Worm (Caenorhabditis elegans) whole organism, L2 larva: Measurements from ENCODE around the gene F57H12.5.

Experiments
- C34F6.9 ChIP-seq: fragments of 150-350 bp; optimal IDR thresholded peaks from 2 replicates; lab custom pipeline; 2014; ENCODE audit warnings: missing biosample characterization, missing genetic modification characterization
- R02D3.7 ChIP-seq: fragments of 150-350 bp; optimal IDR thresholded peaks from 2 replicates; lab custom pipeline; 2014; ENCODE audit warnings: missing biosample characterization, missing genetic modification characterization
- alr-1 ChIP-seq: fragments of 150-350 bp; optimal IDR thresholded peaks from 2 replicates; lab custom pipeline; 2014; ENCODE audit warnings: missing biosample characterization, missing genetic modification characterization
- aly-2 ChIP-seq: fragments of 150-350 bp; optimal IDR thresholded peaks from 2 replicates; lab custom pipeline; 2014; ENCODE audit warnings: missing biosample characterization, missing genetic modification characterization
- blmp-1 ChIP-seq: sonication (generic microtip); optimal IDR thresholded peaks from 2 replicates; lab custom pipeline; 2017; ENCODE audit warnings: missing genetic modification characterization, mild to moderate bottlenecking, missing compliant biosample characterization, antibody characterized with exemption, moderate library complexity; ENCODE audit not compliant: insufficient read depth
- ceh-16 ChIP-seq: fragments of 150-350 bp; optimal IDR thresholded peaks from 2 replicates; lab custom pipeline; 2014; ENCODE audit warnings: missing biosample characterization, missing genetic modification characterization
- ceh-82 ChIP-seq: fragments of 150-350 bp; optimal IDR thresholded peaks from 2 replicates; lab custom pipeline; 2014; ENCODE audit warnings: missing biosample characterization, missing genetic modification characterization
- crh-2 ChIP-seq: sonication (generic microtip); optimal IDR thresholded peaks from 2 replicates; lab custom pipeline; 2017; ENCODE audit warnings: missing biosample characterization, missing genetic modification characterization
- dmd-4 ChIP-seq: sonication (generic microtip); optimal IDR thresholded peaks from 2 replicates; lab custom pipeline; 2017; ENCODE audit warnings: missing biosample characterization, missing genetic modification characterization
- egl-27 ChIP-seq: sonication (generic microtip); optimal IDR thresholded peaks from 3 replicates; lab custom pipeline; 2017; ENCODE audit warnings: missing biosample characterization, missing genetic modification reagents, missing genetic modification characterization
- elt-1 ChIP-seq: fragments of 150-350 bp; optimal IDR thresholded peaks from 2 replicates; lab custom pipeline; 2014; ENCODE audit warnings: missing biosample characterization, missing genetic modification characterization
- elt-3 ChIP-seq: sonication (generic microtip); optimal IDR thresholded peaks from 2 replicates; lab custom pipeline; 2017; ENCODE audit warnings: missing biosample characterization, missing genetic modification characterization
- fos-1 ChIP-seq: fragments of 150-350 bp; optimal IDR thresholded peaks from 2 replicates; lab custom pipeline; 2014; ENCODE audit warnings: missing biosample characterization, missing genetic modification characterization
- gmeb-1 ChIP-seq: fragments of 150-350 bp; optimal IDR thresholded peaks from 2 replicates; lab custom pipeline; 2014; ENCODE audit warnings: missing biosample characterization, missing genetic modification characterization
- lin-13 ChIP-seq: fragments of 150-350 bp; optimal IDR thresholded peaks from 2 replicates; lab custom pipeline; 2014; ENCODE audit warnings: missing biosample characterization, missing genetic modification reagents, missing genetic modification characterization
- lin-39 ChIP-seq: fragments of 150-350 bp; optimal IDR thresholded peaks from 2 replicates; lab custom pipeline; 2014; ENCODE audit warnings: missing biosample characterization, missing genetic modification reagents, missing genetic modification characterization
- mbf-1 ChIP-seq: sonication (generic microtip); optimal IDR thresholded peaks from 2 replicates; lab custom pipeline; 2017; ENCODE audit warnings: missing biosample characterization, missing genetic modification characterization
- nhr-10 ChIP-seq: sonication (generic microtip); optimal IDR thresholded peaks from 2 replicates; lab custom pipeline; 2017; ENCODE audit warnings: missing biosample characterization, missing genetic modification characterization
- nhr-11 ChIP-seq: fragments of 150-350 bp; optimal IDR thresholded peaks from 2 replicates; lab custom pipeline; 2014; ENCODE audit warnings: missing biosample characterization, missing genetic modification characterization
- nhr-12 ChIP-seq: fragments of 150-350 bp; optimal IDR thresholded peaks from 2 replicates; lab custom pipeline; 2014; ENCODE audit warnings: missing biosample characterization, missing genetic modification characterization
- nhr-129 ChIP-seq: fragments of 150-350 bp; optimal IDR thresholded peaks from 2 replicates; lab custom pipeline; 2014; ENCODE audit warnings: missing biosample characterization, missing genetic modification characterization
- nhr-21 ChIP-seq: fragments of 150-350 bp; optimal IDR thresholded peaks from 2 replicates; lab custom pipeline; 2014; ENCODE audit warnings: missing biosample characterization, missing genetic modification characterization
- nhr-25 ChIP-seq: fragments of 150-350 bp; sonication (generic microtip); optimal IDR thresholded peaks from 3 replicates; lab custom pipeline; 2014; ENCODE audit warnings: missing biosample characterization, missing genetic modification characterization
- nhr-77 ChIP-seq: fragments of 150-350 bp; optimal IDR thresholded peaks from 2 replicates; lab custom pipeline; 2014; ENCODE audit warnings: missing biosample characterization, missing genetic modification characterization
- peb-1 ChIP-seq: fragments of 150-350 bp; optimal IDR thresholded peaks from 2 replicates; lab custom pipeline; 2014; ENCODE audit warnings: missing biosample characterization, missing genetic modification characterization
- sem-4 ChIP-seq: fragments of 150-350 bp; optimal IDR thresholded peaks from 2 replicates; lab custom pipeline; 2014; ENCODE audit warnings: missing biosample characterization, missing genetic modification reagents, missing genetic modification characterization
- skn-1 ChIP-seq: sonication (generic microtip); optimal IDR thresholded peaks from 2 replicates; lab custom pipeline; 2017; ENCODE audit warnings: missing biosample characterization, missing genetic modification characterization
- sma-3 ChIP-seq: sonication (generic microtip); optimal IDR thresholded peaks from 2 replicates; lab custom pipeline; 2016; ENCODE audit warnings: missing genetic modification reagents, missing genetic modification characterization, missing compliant biosample characterization
- sma-9 ChIP-seq, 2 experiments: fragments of 150-350 bp in 1 of 2; sonication (generic microtip) in 1 of 2; optimal IDR thresholded peaks; 2 replicates each; lab custom pipeline; 2014 to 2016; ENCODE audit warnings: missing genetic modification characterization in 2 of 2, mild to moderate bottlenecking in 1 of 2, missing biosample characterization in 1 of 2, missing compliant biosample characterization in 1 of 2, missing genetic modification reagents in 1 of 2, moderate library complexity in 1 of 2
- unc-39 ChIP-seq: fragments of 150-350 bp; optimal IDR thresholded peaks from 2 replicates; lab custom pipeline; 2014; ENCODE audit warnings: missing biosample characterization, missing genetic modification characterization
- unc-55 ChIP-seq: fragments of 150-350 bp; sonication (generic microtip); optimal IDR thresholded peaks from 3 replicates; lab custom pipeline; 2014; ENCODE audit warnings: missing biosample characterization, missing genetic modification reagents, missing genetic modification characterization
- unc-62 ChIP-seq: fragments of 150-350 bp; optimal IDR thresholded peaks from 2 replicates; lab custom pipeline; 2014; ENCODE audit warnings: missing biosample characterization, missing genetic modification reagents, missing genetic modification characterization
- zag-1 ChIP-seq: fragments of 150-350 bp; optimal IDR thresholded peaks from 2 replicates; lab custom pipeline; 2014; ENCODE audit warnings: missing biosample characterization, missing genetic modification characterization
- ztf-11 ChIP-seq: sonication (generic microtip); optimal IDR thresholded peaks from 2 replicates; lab custom pipeline; 2017; ENCODE audit warnings: missing biosample characterization, missing genetic modification characterization
- ztf-4 ChIP-seq: fragments of 150-350 bp; optimal IDR thresholded peaks from 2 replicates; lab custom pipeline; 2014; ENCODE audit warnings: missing biosample characterization, missing genetic modification characterization

Gene F57H12.5

ce11 chrIV:8005376-8005775 is 38.3 kb downstream of the F57H12.5 start:
- TF ChIP-seq mbf-1: no peak
- TF ChIP-seq fos-1 (tag; lab: Kevin White, UChicago): peak; percentile 23
- TF ChIP-seq gmeb-1 (tag; lab: Kevin White, UChicago): no peak
- TF ChIP-seq ceh-16 (tag; lab: Kevin White, UChicago): no peak
- TF ChIP-seq crh-2 (tag; lab: Kevin White, UChicago): no peak
- TF ChIP-seq sem-4 (tag; lab: Kevin White, UChicago): no peak
- TF ChIP-seq ztf-11 (tag; lab: Kevin White, UChicago): no peak

- TF ChIP-seq blmp-1 (tag; lab: Kevin White, UChicago): no peak
Observed at ce11 chrIV:8006161-8006560, 39.1 kb downstream of the F57H12.5 start.

- TF ChIP-seq elt-3 (no peak), elt-1 (tag; lab: Kevin White, UChicago) (no peak), ceh-82 (tag; lab: Kevin White, UChicago) (no peak), nhr-12 (tag; lab: Kevin White, UChicago) (no peak), dmd-4 (tag; lab: Kevin White, UChicago) (no peak), nhr-10 (tag; lab: Kevin White, UChicago) (no peak), mbf-1 (no peak), skn-1 (no peak)
Observed at ce11 chrIV:8007549-8007948, 40.4 kb downstream of the F57H12.5 start.

- TF ChIP-seq nhr-77: no peak
- TF ChIP-seq, all 48 proteins: peak for 0
Observed at ce11 chrIV:8008137-8008536, 41.0 kb downstream of the F57H12.5 start.

- TF ChIP-seq blmp-1 (tag; lab: Kevin White, UChicago) (peak; percentile 89), sma-3 (peak; percentile 18), peb-1 (tag; lab: Kevin White, UChicago) (no peak), unc-55 (GFP tag; lab: Kevin White, UChicago) (no peak), sma-9 (GFP tag; optimal IDR thresholded peaks at IDR 0.05; lab: Kevin White, UChicago) (peak; percentile 21), sma-9 (tag; optimal IDR thresholded peaks at IDR 0.05; lab: Kevin White, UChicago) (no peak), ceh-16 (tag; lab: Kevin White, UChicago) (peak; percentile 9), sem-4 (tag; lab: Kevin White, UChicago) (no peak), nhr-25 (tag; lab: Kevin White, UChicago) (peak; percentile 41), crh-2 (tag; lab: Kevin White, UChicago) (no peak), fos-1 (tag; lab: Kevin White, UChicago) (peak; percentile 14), nhr-129 (tag; lab: Kevin White, UChicago) (no peak), lin-39 (tag; lab: Kevin White, UChicago) (no peak), egl-27 (no peak), R02D3.7 (tag; lab: Kevin White, UChicago) (no peak)
- TF ChIP-seq, all 48 proteins: peak for 6
Observed at ce11 chrIV:8009374-8009773, 42.3 kb downstream of the F57H12.5 start.

- TF ChIP-seq R02D3.7 (tag; lab: Kevin White, UChicago) (no peak), fos-1 (tag; lab: Kevin White, UChicago) (no peak), mbf-1 (no peak), elt-1 (tag; lab: Kevin White, UChicago) (no peak), elt-3 (no peak)
Observed at ce11 chrIV:8010521-8010920, 43.4 kb downstream of the F57H12.5 start.

ce11 chrIV:8012330-8012729 is 45.2 kb downstream of the F57H12.5 start, which contains the start of gene Y42H9B.3:
Gene Y42H9B.3 (minus strand): TSS chrIV:8012430.
- TF ChIP-seq egl-27 (no peak), alr-1 (tag; lab: Kevin White, UChicago) (no peak), lin-13 (GFP tag; lab: Kevin White, UChicago) (no peak), nhr-12 (tag; lab: Kevin White, UChicago) (no peak), zag-1 (tag; lab: Kevin White, UChicago) (no peak), crh-2 (tag; lab: Kevin White, UChicago) (no peak), nhr-10 (tag; lab: Kevin White, UChicago) (no peak), ceh-82 (tag; lab: Kevin White, UChicago) (no peak), ztf-4 (tag; lab: Kevin White, UChicago) (no peak), sem-4 (tag; lab: Kevin White, UChicago) (no peak), aly-2 (tag; lab: Kevin White, UChicago) (no peak), unc-55 (GFP tag; lab: Kevin White, UChicago) (no peak), nhr-11 (tag; lab: Kevin White, UChicago) (no peak), sma-9 (GFP tag; optimal IDR thresholded peaks at IDR 0.05; lab: Kevin White, UChicago) (no peak), sma-9 (tag; optimal IDR thresholded peaks at IDR 0.05; lab: Kevin White, UChicago) (no peak), C34F6.9 (tag; lab: Kevin White, UChicago) (no peak), peb-1 (tag; lab: Kevin White, UChicago) (no peak), unc-62 (GFP tag; lab: Kevin White, UChicago) (no peak), unc-39 (tag; lab: Kevin White, UChicago) (no peak), nhr-21 (no peak), ztf-11 (tag; lab: Kevin White, UChicago) (no peak)
